Worm (Caenorhabditis elegans): ENCODE results near the gene F26F2.1.
"Not testable (repeated sequence)": the region's sequence is repeated elsewhere in the genome, so short reads cannot be mapped to it uniquely, and the experiment has no call there.

Gene F26F2.1

ce11 chrV:20513661-20514060 is 48.0 kb downstream of the F26F2.1 start, which contains the start of gene Y38H6C.8:
Y38H6C.8 (plus strand) TSS chrV:20513961.
- TF ChIP-seq tlp-1 (tag; optimal IDR thresholded peaks at IDR 0.05); fkh-8 (tag; optimal IDR thresholded peaks at IDR 0.05); lin-14 (GFP tag; optimal IDR thresholded peaks at IDR 0.05): not testable (repeated sequence)

DNA sequence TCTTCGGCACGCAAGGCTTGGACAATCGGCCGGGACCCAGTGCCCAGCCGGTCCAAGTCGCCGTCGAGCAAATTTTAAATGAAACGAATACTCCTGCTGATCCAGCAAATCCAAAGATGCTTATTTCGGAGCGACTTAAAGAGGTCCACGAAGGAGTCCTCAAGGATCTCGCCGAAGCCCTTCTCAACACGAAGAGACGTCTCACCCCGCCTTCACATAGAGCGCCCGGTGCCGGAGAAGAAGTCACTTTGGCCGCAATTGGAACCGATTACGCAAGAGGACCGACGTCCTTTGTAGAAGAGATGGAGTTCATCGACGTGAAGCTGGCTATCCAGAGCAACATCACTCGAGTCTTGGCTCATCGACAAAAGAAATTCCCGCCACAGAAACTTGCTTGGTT is 52.3 kb downstream of the F26F2.1 start:
- TF ChIP-seq pqm-1 (tag; optimal IDR thresholded peaks at IDR 0.05) = no peak
- TF ChIP-seq efl-1 (optimal IDR thresholded peaks at IDR 0.05) = no peak
- peak in 1 of 2 experiments; percentile 52 for TF ChIP-seq efl-1 (GFP tag; optimal IDR thresholded peaks at IDR 0.05 in 1 of 2)

Data from whole organism, L1 larva.